Worm (Caenorhabditis elegans): ENCODE data around the gene Y24D9A.7.

Gene Y24D9A.7

ce11 chrIV:4396052-4396821, 8.7 kb downstream of the Y24D9A.7 start:
- TF ChIP-seq unc-62 (GFP tag; optimal IDR thresholded peaks at IDR 0.05): no peak

- TF ChIP-seq unc-62 (GFP tag; optimal IDR thresholded peaks at IDR 0.05): no peak
Measured at ce11 chrIV:4395555-4395954, 9.4 kb downstream of the Y24D9A.7 start.

- no peak for TF ChIP-seq unc-62 (GFP tag; optimal IDR thresholded peaks at IDR 0.05)
Measured at ce11 chrIV:4393942-4394460, 11.0 kb downstream of the Y24D9A.7 start, which contains the start of gene ell-1. Gene ell-1, plus strand, starts transcription at chrIV:4394410.

- no peak for TF ChIP-seq unc-62 (GFP tag; optimal IDR thresholded peaks at IDR 0.05)
Measured at ce11 chrIV:4393488-4393887, 11.5 kb downstream of the Y24D9A.7 start.

- no peak for TF ChIP-seq unc-62 (GFP tag; optimal IDR thresholded peaks at IDR 0.05)
Measured at ce11 chrIV:4390438-4390894, 14.5 kb downstream of the Y24D9A.7 start, which contains the start of the genes rpl-7A and set-21. Gene rpl-7A, minus strand, starts transcription at chrIV:4390590. Gene set-21, plus strand, starts transcription at chrIV:4390844.

- no peak for TF ChIP-seq unc-62 (GFP tag; optimal IDR thresholded peaks at IDR 0.05)
Measured at ce11 chrIV:4386351-4386750, 18.6 kb downstream of the Y24D9A.7 start, which contains the start of gene tald-1. Gene tald-1, plus strand, starts transcription at chrIV:4386651.

ce11 chrIV:4369116-4369515, 35.9 kb downstream of the Y24D9A.7 start:
- no peak for TF ChIP-seq unc-62 (GFP tag; optimal IDR thresholded peaks at IDR 0.05)

- no peak for TF ChIP-seq unc-62 (GFP tag; optimal IDR thresholded peaks at IDR 0.05)
Measured at ce11 chrIV:4360497-4360896, 44.5 kb downstream of the Y24D9A.7 start, which contains the start of gene F55F10.1. Gene F55F10.1, plus strand, starts transcription at chrIV:4360837.

ce11 chrIV:4359653-4360052, 45.3 kb downstream of the Y24D9A.7 start, which contains the start of gene F55F10.3:
Gene F55F10.3, plus strand, starts transcription at chrIV:4359953.
- TF ChIP-seq unc-62 (GFP tag; optimal IDR thresholded peaks at IDR 0.05): no peak

ce11 chrIV:4357296-4357695, 47.7 kb downstream of the Y24D9A.7 start, which contains the start of gene sars-2:
Gene sars-2, plus strand, starts transcription at chrIV:4357636.
- TF ChIP-seq unc-62 (GFP tag; optimal IDR thresholded peaks at IDR 0.05): no peak

ce11 chrIV:4356879-4357278, 48.1 kb downstream of the Y24D9A.7 start, which contains the start of gene W03B1.9:
Gene W03B1.9, minus strand, starts transcription at chrIV:4356979.
- TF ChIP-seq unc-62 (GFP tag; optimal IDR thresholded peaks at IDR 0.05): no peak
